Fruit fly (Drosophila melanogaster) whole organism, embryonic: ENCODE results near the gene CG33939.

Experiments used
- Abd-B ChIP-seq: fragments of 200-800 bp; sonication (Bioruptor generic); optimal IDR thresholded peaks from 2 replicates; lab custom pipeline; 2018; ENCODE audit warnings: missing biosample characterization, mild to moderate bottlenecking, missing genetic modification characterization, moderate library complexity
- Asciz ChIP-seq: fragments of 200-800 bp; sonication (Bioruptor generic); optimal IDR thresholded peaks from 2 replicates; lab custom pipeline; 2017; ENCODE audit warnings: missing biosample characterization, mild to moderate bottlenecking, missing genetic modification characterization, missing genetic modification reagents
- CG1024 ChIP-seq: fragments of 200-800 bp; sonication (Bioruptor generic); IDR thresholded peaks from 2 replicates; pipeline ENCODE4 v1.3.6; 2022; ENCODE audit warnings: missing biosample characterization, missing genetic modification characterization
- CG11504 ChIP-seq: fragments of 200-800 bp; sonication (Bioruptor generic); optimal IDR thresholded peaks from 3 replicates; lab custom pipeline; 2019; ENCODE audit warnings: missing biosample characterization, mild to moderate bottlenecking, missing genetic modification characterization, moderate library complexity
- CG12071 ChIP-seq: fragments of 200-800 bp; sonication (Bioruptor generic); optimal IDR thresholded peaks from 3 replicates; lab custom pipeline; 2018; ENCODE audit warnings: missing biosample characterization, mild to moderate bottlenecking, missing genetic modification characterization
- CG12236 ChIP-seq: fragments of 200-800 bp; sonication (Bioruptor generic); optimal IDR thresholded peaks from 2 replicates; lab custom pipeline; 2016; ENCODE audit warnings: missing biosample characterization, missing genetic modification characterization
- CG14710 ChIP-seq: fragments of 200-800 bp; sonication (Bioruptor generic); optimal IDR thresholded peaks from 3 replicates; lab custom pipeline; 2019; ENCODE audit warnings: missing biosample characterization, mild to moderate bottlenecking, missing genetic modification characterization, moderate library complexity
- CG1647 ChIP-seq: fragments of 200-800 bp; sonication (Bioruptor generic); optimal IDR thresholded peaks from 3 replicates; lab custom pipeline; 2016; ENCODE audit warnings: missing biosample characterization, missing genetic modification characterization
- CG18011 ChIP-seq: fragments of 200-800 bp; sonication (Bioruptor generic); optimal IDR thresholded peaks from 2 replicates; lab custom pipeline; 2017; ENCODE audit warnings: missing biosample characterization, missing genetic modification characterization, mild to moderate bottlenecking, moderate library complexity, missing genotype
- CG18262 ChIP-seq: fragments of 200-800 bp; optimal IDR thresholded peaks from 3 replicates; lab custom pipeline; 2019; ENCODE audit warnings: missing biosample characterization, mild to moderate bottlenecking, missing genetic modification characterization, moderate library complexity
- CG1832 ChIP-seq: fragments of 200-800 bp; sonication (Bioruptor generic); optimal IDR thresholded peaks from 2 replicates; lab custom pipeline; 2017; ENCODE audit warnings: missing biosample characterization, mild to moderate bottlenecking, missing genetic modification characterization, inconsistent platforms
- CG34224 ChIP-seq: fragments of 200-800 bp; sonication (Bioruptor generic); IDR thresholded peaks from 3 replicates; pipeline ENCODE4 v1.3.6; 2022; ENCODE audit warnings: missing biosample characterization, missing genetic modification characterization; ENCODE audit not compliant: partially characterized antibody
- CG42726 ChIP-seq: fragments of 200-800 bp; sonication (Bioruptor generic); IDR thresholded peaks from 2 replicates; pipeline ENCODE4 v1.3.6; 2022; ENCODE audit warnings: missing biosample characterization, missing genetic modification characterization; ENCODE audit not compliant: partially characterized antibody
- CG4328 ChIP-seq: fragments of 200-800 bp; sonication (Bioruptor generic); optimal IDR thresholded peaks from 3 replicates; lab custom pipeline; 2017; ENCODE audit warnings: missing biosample characterization, missing genetic modification reagents, missing genetic modification characterization
- CG4424 ChIP-seq: fragments of 200-800 bp; sonication (Bioruptor generic); optimal IDR thresholded peaks from 3 replicates; lab custom pipeline; 2016; ENCODE audit warnings: missing biosample characterization, missing genetic modification characterization
- CG7928 ChIP-seq: fragments of 200-800 bp; sonication (Bioruptor generic); optimal IDR thresholded peaks from 2 replicates; lab custom pipeline; 2017; ENCODE audit warnings: missing biosample characterization, mild to moderate bottlenecking, missing genetic modification characterization
- CG7987 ChIP-seq: fragments of 200-800 bp; sonication (Bioruptor generic); optimal IDR thresholded peaks from 2 replicates; lab custom pipeline; 2018; ENCODE audit warnings: missing biosample characterization, mild to moderate bottlenecking, missing genetic modification characterization, moderate library complexity
- D ChIP-seq, 2 experiments: fragments of 200-800 bp in 1 of 2; fragments of >200 bp in 1 of 2; sonication (Bioruptor generic) in 1 of 2; optimal IDR thresholded peaks; 2 replicates in 1 of 2; 3 replicates in 1 of 2; lab custom pipeline; 2017; ENCODE audit warnings: mild to moderate bottlenecking in 1 of 2, missing biosample characterization in 1 of 2, missing genetic modification characterization in 1 of 2, missing genetic modification reagents in 1 of 2
- Dfd ChIP-seq, 2 experiments: fragments of >200 bp; optimal IDR thresholded peaks; 2 replicates each; lab custom pipeline; 2017; ENCODE audit warnings: missing biosample characterization in 2 of 2, missing genetic modification characterization in 2 of 2
- Hr3 ChIP-seq: fragments of 200-800 bp; sonication (Bioruptor generic); optimal IDR thresholded peaks from 3 replicates; lab custom pipeline; 2016; ENCODE audit warnings: missing biosample characterization, missing genetic modification characterization
- NC2α ChIP-seq: fragments of 200-800 bp; sonication (Bioruptor generic); optimal IDR thresholded peaks from 2 replicates; lab custom pipeline; 2016; ENCODE audit warnings: missing biosample characterization, missing genetic modification characterization
- NK7.1 ChIP-seq: fragments of 200-800 bp; sonication (Bioruptor generic); optimal IDR thresholded peaks from 3 replicates; lab custom pipeline; 2016; ENCODE audit warnings: missing biosample characterization, missing genetic modification characterization
- ara ChIP-seq: fragments of 200-800 bp; sonication (Bioruptor generic); IDR thresholded peaks from 2 replicates; pipeline ENCODE4 v1.3.6; 2022; ENCODE audit warnings: missing biosample characterization, missing genetic modification characterization
- btn ChIP-seq: fragments of 200-800 bp; sonication (Bioruptor generic); optimal IDR thresholded peaks from 2 replicates; lab custom pipeline; 2016; ENCODE audit warnings: missing biosample characterization, missing genetic modification characterization
- cg ChIP-seq: fragments of 200-800 bp; sonication (Bioruptor generic); optimal IDR thresholded peaks from 3 replicates; lab custom pipeline; 2019; ENCODE audit warnings: missing biosample characterization, mild to moderate bottlenecking, missing genetic modification characterization, moderate library complexity
- crol ChIP-seq: fragments of 200-800 bp; sonication (Bioruptor generic); IDR thresholded peaks from 2 replicates; pipeline ENCODE4 v1.3.6; 2022; ENCODE audit warnings: missing biosample characterization, missing genetic modification characterization
- dmrt11E ChIP-seq: fragments of 200-800 bp; sonication (Bioruptor generic); optimal IDR thresholded peaks from 3 replicates; lab custom pipeline; 2018; ENCODE audit warnings: missing biosample characterization, mild to moderate bottlenecking, missing genetic modification characterization, moderate library complexity
- dpn ChIP-seq, 2 experiments: fragments of 200-800 bp; sonication (Bioruptor generic); optimal IDR thresholded peaks; 3 replicates each; lab custom pipeline; 2016; ENCODE audit warnings: missing biosample characterization in 2 of 2, missing genetic modification characterization in 2 of 2
- ewg ChIP-seq: fragments of 200-800 bp; sonication (Bioruptor generic); optimal IDR thresholded peaks from 3 replicates; lab custom pipeline; 2017; ENCODE audit warnings: mild to moderate bottlenecking, missing biosample characterization, missing genetic modification reagents, missing genetic modification characterization
- eyg ChIP-seq: fragments of 200-800 bp; sonication (Bioruptor generic); optimal IDR thresholded peaks from 3 replicates; lab custom pipeline; 2016; ENCODE audit warnings: missing biosample characterization, missing genetic modification characterization
- gem ChIP-seq: fragments of 200-800 bp; sonication (Bioruptor generic); optimal IDR thresholded peaks from 2 replicates; lab custom pipeline; 2019; ENCODE audit warnings: missing biosample characterization, mild to moderate bottlenecking, missing genetic modification characterization, moderate library complexity
- h ChIP-seq: fragments of >200 bp; optimal IDR thresholded peaks from 2 replicates; lab custom pipeline; 2017
- hbn ChIP-seq: fragments of 200-800 bp; sonication (Bioruptor generic); IDR thresholded peaks from 2 replicates; pipeline ENCODE4 v1.3.6; 2022; ENCODE audit warnings: missing biosample characterization, missing genetic modification characterization; ENCODE audit not compliant: partially characterized antibody
- ken ChIP-seq: fragments of 200-800 bp; sonication (Bioruptor generic); IDR thresholded peaks from 3 replicates; pipeline ENCODE4 v1.3.6; 2022; ENCODE audit warnings: missing biosample characterization, missing genetic modification characterization
- mirr ChIP-seq: fragments of 200-800 bp; sonication (Bioruptor generic); optimal IDR thresholded peaks from 3 replicates; lab custom pipeline; 2018; ENCODE audit warnings: missing biosample characterization, mild to moderate bottlenecking, missing genetic modification characterization
- nau ChIP-seq: fragments of 200-800 bp; sonication (Bioruptor generic); optimal IDR thresholded peaks from 3 replicates; lab custom pipeline; 2017; ENCODE audit warnings: missing biosample characterization, mild to moderate bottlenecking, missing genetic modification characterization, missing genetic modification reagents
- pfk ChIP-seq: fragments of 200-800 bp; sonication (Bioruptor generic); optimal IDR thresholded peaks from 2 replicates; lab custom pipeline; 2018; ENCODE audit warnings: missing biosample characterization, mild to moderate bottlenecking, missing genetic modification characterization, moderate library complexity
- pho ChIP-seq: fragments of 200-800 bp; sonication (Bioruptor generic); optimal IDR thresholded peaks from 2 replicates; lab custom pipeline; 2016; ENCODE audit warnings: missing biosample characterization, missing genetic modification characterization
- prd ChIP-seq, 3 experiments: fragments of >200 bp in 2 of 3; fragments of 200-800 bp in 1 of 3; sonication (Bioruptor generic) in 1 of 3; optimal IDR thresholded peaks in 2 of 3; IDR thresholded peaks in 1 of 3; 2 replicates in 2 of 3; 3 replicates in 1 of 3; pipeline versions ENCODE4 v1.3.6 to Lab custom; 2017 to 2022; ENCODE audit warnings: missing biosample characterization in 1 of 3, missing genetic modification characterization in 1 of 3
- sens ChIP-seq: fragments of 200-800 bp; sonication (Bioruptor generic); peaks from one replicate; lab custom pipeline; 2016; ENCODE audit warnings: missing biosample characterization, missing genetic modification characterization
- shn ChIP-seq: fragments of 200-800 bp; sonication (Bioruptor generic); optimal IDR thresholded peaks from 3 replicates; lab custom pipeline; 2016; ENCODE audit warnings: missing biosample characterization, missing genetic modification characterization
- stc ChIP-seq: fragments of 200-800 bp; sonication (Bioruptor generic); IDR thresholded peaks from 2 replicates; pipeline ENCODE4 v1.3.6; 2022; ENCODE audit warnings: missing biosample characterization, missing genetic modification characterization
- sug ChIP-seq: fragments of 200-800 bp; optimal IDR thresholded peaks from 2 replicates; lab custom pipeline; 2019; ENCODE audit warnings: missing biosample characterization, mild to moderate bottlenecking, missing genetic modification characterization, moderate library complexity
- wdn ChIP-seq: fragments of 200-800 bp; sonication (Bioruptor generic); IDR thresholded peaks from 2 replicates; pipeline ENCODE4 v1.3.6; 2022; ENCODE audit warnings: missing biosample characterization, missing genetic modification characterization
- z ChIP-seq: fragments of 200-800 bp; sonication (Bioruptor generic); IDR thresholded peaks from 3 replicates; pipeline ENCODE4 v1.3.6; 2022; ENCODE audit warnings: missing biosample characterization, missing genetic modification characterization
- zen2 ChIP-seq: fragments of 200-800 bp; sonication (Bioruptor generic); IDR thresholded peaks from 3 replicates; pipeline ENCODE4 v1.3.6; 2022; ENCODE audit warnings: missing biosample characterization, missing genetic modification characterization; ENCODE audit not compliant: partially characterized antibody

CG33939 gene

DNA sequence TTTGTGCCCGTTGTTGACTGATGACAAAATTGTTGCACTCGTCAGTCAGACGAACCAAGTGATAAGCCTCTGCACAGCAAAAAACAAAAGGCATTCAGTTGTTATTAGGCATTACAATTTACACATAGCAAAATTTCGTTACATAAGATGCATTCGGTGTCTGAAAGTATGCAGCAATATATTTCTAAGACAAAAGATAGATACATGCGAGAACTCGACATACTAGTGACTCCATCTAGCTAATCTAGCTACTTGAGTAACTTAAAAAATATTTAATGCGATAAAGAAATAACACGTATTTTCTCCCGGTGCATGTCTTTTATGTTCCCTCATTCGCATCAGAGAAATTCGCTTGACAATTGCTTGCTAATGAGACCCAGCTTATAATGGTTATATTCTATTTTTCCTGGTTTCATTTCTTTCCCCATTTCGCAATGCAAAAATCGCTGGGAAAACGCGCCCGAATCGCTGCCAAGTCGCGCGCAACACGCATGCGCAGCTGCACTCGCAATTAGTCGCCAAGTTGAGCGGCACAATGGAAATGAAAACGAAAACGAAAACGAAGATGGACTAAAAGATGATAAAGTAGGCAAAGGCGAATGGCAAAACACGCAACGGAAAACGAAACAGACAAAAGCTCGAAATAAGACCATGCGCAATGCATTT, 12.3 kb downstream of the CG33939 start (continued):
- TF ChIP-seq D (optimal IDR thresholded peaks at IDR 0.05; lab: Kevin White, UChicago) (no peak), D (GFP tag; optimal IDR thresholded peaks at IDR 0.05; lab: Kevin White, UChicago) (no peak), Asciz (GFP tag; lab: Kevin White, UChicago) (peak; percentile 3), CG7987 (GFP tag; lab: Kevin White, UChicago) (no peak), dpn (GFP tag; optimal IDR thresholded peaks at IDR 0.05; lab: Kevin White, UChicago) (peak in 1 of 2 experiments; percentile 0), pho (GFP tag; lab: Kevin White, UChicago) (no peak), gem (peak; percentile 53)

dm6 chrX:19160635-19161407, 13.9 kb downstream of the CG33939 start:
- TF ChIP-seq ara (GFP tag; lab: Robert Waterston, UW) (no peak), CG12071 (GFP tag; lab: Kevin White, UChicago) (no peak), cg (GFP tag; lab: Kevin White, UChicago) (peak; percentile 18), CG34224 (GFP tag; lab: Robert Waterston, UW) (no peak), pfk (no peak), sug (tag; lab: Kevin White, UChicago) (no peak), CG4424 (GFP tag; lab: Kevin White, UChicago) (no peak), mirr (GFP tag; lab: Kevin White, UChicago) (no peak), zen2 (GFP tag; lab: Robert Waterston, UW) (no peak), CG11504 (peak; percentile 2), h (lab: Kevin White, UChicago) (no peak), CG4328 (GFP tag; lab: Kevin White, UChicago) (no peak), CG1832 (no peak), dmrt11E (tag; lab: Kevin White, UChicago) (peak; percentile 8), CG12236 (GFP tag; lab: Kevin White, UChicago) (no peak), z (GFP tag; lab: Robert Waterston, UW) (0 out of 3 replicates have a peak, but pooled peaks have one; percentile 19), CG42726 (GFP tag; lab: Robert Waterston, UW) (no peak), Dfd (GFP tag; optimal IDR thresholded peaks at IDR 0.05; lab: Kevin White, UChicago) (no peak), nau (no peak), eyg (no peak), ken (GFP tag; lab: Robert Waterston, UW) (no peak), CG1647 (GFP tag; lab: Kevin White, UChicago) (no peak), Hr3 (GFP tag; lab: Kevin White, UChicago) (no peak), ewg (GFP tag; lab: Kevin White, UChicago) (no peak), Abd-B (no peak), NC2α (GFP tag; lab: Kevin White, UChicago) (no peak), CG18011 (GFP tag; lab: Kevin White, UChicago) (peak; percentile 72), crol (GFP tag; lab: Robert Waterston, UW) (peak; percentile 75), gem (peak; percentile 8), prd (optimal IDR thresholded peaks at IDR 0.05; lab: Kevin White, UChicago) (no peak), prd (GFP tag; IDR thresholded peaks at IDR 0.05; lab: Robert Waterston, UW) (no peak), CG14710 (peak; percentile 3), CG7928 (GFP tag; lab: Kevin White, UChicago) (no peak), CG1024 (no peak), shn (no peak), stc (GFP tag; lab: Robert Waterston, UW) (no peak), CG18262 (peak; percentile 28), hbn (GFP tag; lab: Robert Waterston, UW) (no peak), sens (GFP tag; lab: Kevin White, UChicago) (peak; percentile 62), btn (GFP tag; lab: Kevin White, UChicago) (no peak), NK7.1 (GFP tag; lab: Kevin White, UChicago) (no peak), wdn (GFP tag; lab: Robert Waterston, UW) (no peak)
